Worm (Caenorhabditis elegans) whole organism, L2 larva: Measurements from ENCODE around the gene T22E5.6.

Experiments
- C34F6.9 ChIP-seq: fragments of 150-350 bp; optimal IDR thresholded peaks from 2 replicates; lab custom pipeline; 2014; ENCODE audit warnings: missing biosample characterization, missing genetic modification characterization
- F13H6.1 ChIP-seq: sonication (generic microtip); optimal IDR thresholded peaks from 2 replicates; lab custom pipeline; 2016; ENCODE audit warnings: missing genetic modification characterization, missing compliant biosample characterization
- R02D3.7 ChIP-seq: fragments of 150-350 bp; optimal IDR thresholded peaks from 2 replicates; lab custom pipeline; 2014; ENCODE audit warnings: missing biosample characterization, missing genetic modification characterization
- Y55F3AM.14 ChIP-seq: fragments of 200-800 bp; sonication (Bioruptor generic); optimal IDR thresholded peaks from 2 replicates; lab custom pipeline; 2018; ENCODE audit warnings: mild to moderate bottlenecking, missing genetic modification characterization, missing compliant biosample characterization
- ZK546.5 ChIP-seq: sonication (generic microtip); optimal IDR thresholded peaks from 2 replicates; lab custom pipeline; 2017; ENCODE audit warnings: missing biosample characterization, missing genetic modification characterization
- alr-1 ChIP-seq: fragments of 150-350 bp; optimal IDR thresholded peaks from 2 replicates; lab custom pipeline; 2014; ENCODE audit warnings: missing biosample characterization, missing genetic modification characterization
- aly-2 ChIP-seq: fragments of 150-350 bp; optimal IDR thresholded peaks from 2 replicates; lab custom pipeline; 2014; ENCODE audit warnings: missing biosample characterization, missing genetic modification characterization
- ceh-82 ChIP-seq: fragments of 150-350 bp; optimal IDR thresholded peaks from 2 replicates; lab custom pipeline; 2014; ENCODE audit warnings: missing biosample characterization, missing genetic modification characterization
- crh-2 ChIP-seq: sonication (generic microtip); optimal IDR thresholded peaks from 2 replicates; lab custom pipeline; 2017; ENCODE audit warnings: missing biosample characterization, missing genetic modification characterization
- dmd-4 ChIP-seq: sonication (generic microtip); optimal IDR thresholded peaks from 2 replicates; lab custom pipeline; 2017; ENCODE audit warnings: missing biosample characterization, missing genetic modification characterization
- egl-27 ChIP-seq: sonication (generic microtip); optimal IDR thresholded peaks from 3 replicates; lab custom pipeline; 2017; ENCODE audit warnings: missing biosample characterization, missing genetic modification reagents, missing genetic modification characterization
- elt-1 ChIP-seq: fragments of 150-350 bp; optimal IDR thresholded peaks from 2 replicates; lab custom pipeline; 2014; ENCODE audit warnings: missing biosample characterization, missing genetic modification characterization
- elt-3 ChIP-seq: sonication (generic microtip); optimal IDR thresholded peaks from 2 replicates; lab custom pipeline; 2017; ENCODE audit warnings: missing biosample characterization, missing genetic modification characterization
- fos-1 ChIP-seq: fragments of 150-350 bp; optimal IDR thresholded peaks from 2 replicates; lab custom pipeline; 2014; ENCODE audit warnings: missing biosample characterization, missing genetic modification characterization
- gmeb-1 ChIP-seq: fragments of 150-350 bp; optimal IDR thresholded peaks from 2 replicates; lab custom pipeline; 2014; ENCODE audit warnings: missing biosample characterization, missing genetic modification characterization
- lin-11 ChIP-seq: fragments of 150-350 bp; sonication (generic microtip); optimal IDR thresholded peaks from 2 replicates; lab custom pipeline; 2014; ENCODE audit warnings: missing biosample characterization, missing genetic modification characterization, inconsistent platforms, mixed read lengths
- lin-13 ChIP-seq: fragments of 150-350 bp; optimal IDR thresholded peaks from 2 replicates; lab custom pipeline; 2014; ENCODE audit warnings: missing biosample characterization, missing genetic modification reagents, missing genetic modification characterization
- lin-39 ChIP-seq: fragments of 150-350 bp; optimal IDR thresholded peaks from 2 replicates; lab custom pipeline; 2014; ENCODE audit warnings: missing biosample characterization, missing genetic modification reagents, missing genetic modification characterization
- lsy-2 ChIP-seq, 2 experiments: fragments of 150-350 bp in 1 of 2; sonication (generic microtip) in 1 of 2; optimal IDR thresholded peaks; 2 replicates each; lab custom pipeline; 2014 to 2017; ENCODE audit warnings: missing biosample characterization in 2 of 2, missing genetic modification characterization in 2 of 2
- mab-5 ChIP-seq: fragments of 150-350 bp; optimal IDR thresholded peaks from 2 replicates; lab custom pipeline; 2014; ENCODE audit warnings: missing biosample characterization, missing genetic modification characterization
- mbf-1 ChIP-seq: sonication (generic microtip); optimal IDR thresholded peaks from 2 replicates; lab custom pipeline; 2017; ENCODE audit warnings: missing biosample characterization, missing genetic modification characterization
- nhr-11 ChIP-seq: fragments of 150-350 bp; optimal IDR thresholded peaks from 2 replicates; lab custom pipeline; 2014; ENCODE audit warnings: missing biosample characterization, missing genetic modification characterization
- nhr-129 ChIP-seq: fragments of 150-350 bp; optimal IDR thresholded peaks from 2 replicates; lab custom pipeline; 2014; ENCODE audit warnings: missing biosample characterization, missing genetic modification characterization
- nhr-21 ChIP-seq: fragments of 150-350 bp; optimal IDR thresholded peaks from 2 replicates; lab custom pipeline; 2014; ENCODE audit warnings: missing biosample characterization, missing genetic modification characterization
- nhr-25 ChIP-seq: fragments of 150-350 bp; sonication (generic microtip); optimal IDR thresholded peaks from 3 replicates; lab custom pipeline; 2014; ENCODE audit warnings: missing biosample characterization, missing genetic modification characterization
- nhr-6 ChIP-seq: fragments of 150-350 bp; optimal IDR thresholded peaks from 2 replicates; lab custom pipeline; 2014; ENCODE audit warnings: missing biosample characterization, missing genetic modification characterization
- nhr-77 ChIP-seq: fragments of 150-350 bp; optimal IDR thresholded peaks from 2 replicates; lab custom pipeline; 2014; ENCODE audit warnings: missing biosample characterization, missing genetic modification characterization
- sem-4 ChIP-seq: fragments of 150-350 bp; optimal IDR thresholded peaks from 2 replicates; lab custom pipeline; 2014; ENCODE audit warnings: missing biosample characterization, missing genetic modification reagents, missing genetic modification characterization
- skn-1 ChIP-seq: sonication (generic microtip); optimal IDR thresholded peaks from 2 replicates; lab custom pipeline; 2017; ENCODE audit warnings: missing biosample characterization, missing genetic modification characterization
- sma-3 ChIP-seq: sonication (generic microtip); optimal IDR thresholded peaks from 2 replicates; lab custom pipeline; 2016; ENCODE audit warnings: missing genetic modification reagents, missing genetic modification characterization, missing compliant biosample characterization
- sma-9 ChIP-seq, 2 experiments: fragments of 150-350 bp in 1 of 2; sonication (generic microtip) in 1 of 2; optimal IDR thresholded peaks; 2 replicates each; lab custom pipeline; 2014 to 2016; ENCODE audit warnings: missing genetic modification characterization in 2 of 2, mild to moderate bottlenecking in 1 of 2, missing biosample characterization in 1 of 2, missing compliant biosample characterization in 1 of 2, missing genetic modification reagents in 1 of 2, moderate library complexity in 1 of 2
- snpc-4 ChIP-seq: fragments of 150-350 bp; optimal IDR thresholded peaks from 2 replicates; lab custom pipeline; 2014; ENCODE audit warnings: missing biosample characterization, missing genetic modification characterization
- unc-39 ChIP-seq: fragments of 150-350 bp; optimal IDR thresholded peaks from 2 replicates; lab custom pipeline; 2014; ENCODE audit warnings: missing biosample characterization, missing genetic modification characterization
- unc-55 ChIP-seq: fragments of 150-350 bp; sonication (generic microtip); optimal IDR thresholded peaks from 3 replicates; lab custom pipeline; 2014; ENCODE audit warnings: missing biosample characterization, missing genetic modification reagents, missing genetic modification characterization
- unc-62 ChIP-seq: fragments of 150-350 bp; optimal IDR thresholded peaks from 2 replicates; lab custom pipeline; 2014; ENCODE audit warnings: missing biosample characterization, missing genetic modification reagents, missing genetic modification characterization
- zag-1 ChIP-seq: fragments of 150-350 bp; optimal IDR thresholded peaks from 2 replicates; lab custom pipeline; 2014; ENCODE audit warnings: missing biosample characterization, missing genetic modification characterization
- ztf-1 ChIP-seq: fragments of 200-800 bp; sonication (Bioruptor generic); conservative IDR thresholded peaks from 2 replicates; pipeline ENCODE4 v1.3.6; 2022; ENCODE audit warnings: missing genetic modification characterization, missing compliant biosample characterization
- ztf-11 ChIP-seq: sonication (generic microtip); optimal IDR thresholded peaks from 2 replicates; lab custom pipeline; 2017; ENCODE audit warnings: missing biosample characterization, missing genetic modification characterization
- ztf-4 ChIP-seq: fragments of 150-350 bp; optimal IDR thresholded peaks from 2 replicates; lab custom pipeline; 2014; ENCODE audit warnings: missing biosample characterization, missing genetic modification characterization

The T22E5.6 gene

DNA sequence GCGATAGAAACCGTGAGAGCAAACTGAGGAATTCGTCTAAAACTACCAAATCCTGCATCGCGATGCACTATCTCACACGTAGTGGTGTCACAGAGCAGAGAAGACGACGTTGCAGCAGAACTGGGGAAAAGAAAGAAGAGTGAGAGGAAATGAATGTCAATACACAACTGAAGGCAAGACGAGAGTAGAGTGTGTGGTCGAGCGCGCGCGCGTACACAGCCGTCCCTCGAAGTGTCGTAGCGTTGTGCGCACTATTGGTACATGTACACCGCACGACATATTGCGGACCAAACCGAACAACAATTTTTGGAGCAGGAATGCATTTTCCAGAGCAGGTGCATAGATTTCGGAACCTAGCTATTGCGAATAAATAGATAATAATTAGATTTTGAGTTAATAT, 37.8 kb downstream of the T22E5.6 start (continued):
- TF ChIP-seq mbf-1: no peak
- peak; percentile 44 for TF ChIP-seq lin-13 (GFP tag; lab: Kevin White, UChicago)
- TF ChIP-seq alr-1 (tag; lab: Kevin White, UChicago): no peak
- TF ChIP-seq ztf-11 (tag; lab: Kevin White, UChicago): no peak
- no peak for TF ChIP-seq ZK546.5 (tag; lab: Kevin White, UChicago)
- TF ChIP-seq R02D3.7 (tag; lab: Kevin White, UChicago): no peak
- peak; percentile 36 for TF ChIP-seq nhr-21 (tag; lab: Kevin White, UChicago)
- TF ChIP-seq gmeb-1 (tag; lab: Kevin White, UChicago): no peak
- TF ChIP-seq ceh-82 (tag; lab: Kevin White, UChicago): no peak
- TF ChIP-seq elt-3: no peak
- no peak for TF ChIP-seq skn-1 (tag; lab: Kevin White, UChicago)
- no peak for TF ChIP-seq nhr-11 (tag; lab: Kevin White, UChicago)
- TF ChIP-seq lin-39 (tag; lab: Kevin White, UChicago): no peak
- no peak for TF ChIP-seq unc-62 (GFP tag; lab: Kevin White, UChicago)
- no peak for TF ChIP-seq Y55F3AM.14 (GFP tag; lab: Kevin White, UChicago)
- no peak for TF ChIP-seq unc-39 (tag; lab: Kevin White, UChicago)

ce11 chrX:6377634-6378288, 38.4 kb downstream of the T22E5.6 start, which contains the start of gene lmp-1:
Gene lmp-1, minus strand, starts transcription at chrX:6377684.
- no peak for TF ChIP-seq lin-13 (GFP tag; lab: Kevin White, UChicago)
- peak; percentile 37 for TF ChIP-seq fos-1 (tag; lab: Kevin White, UChicago)
- TF ChIP-seq, all 48 proteins: peak for 1

DNA sequence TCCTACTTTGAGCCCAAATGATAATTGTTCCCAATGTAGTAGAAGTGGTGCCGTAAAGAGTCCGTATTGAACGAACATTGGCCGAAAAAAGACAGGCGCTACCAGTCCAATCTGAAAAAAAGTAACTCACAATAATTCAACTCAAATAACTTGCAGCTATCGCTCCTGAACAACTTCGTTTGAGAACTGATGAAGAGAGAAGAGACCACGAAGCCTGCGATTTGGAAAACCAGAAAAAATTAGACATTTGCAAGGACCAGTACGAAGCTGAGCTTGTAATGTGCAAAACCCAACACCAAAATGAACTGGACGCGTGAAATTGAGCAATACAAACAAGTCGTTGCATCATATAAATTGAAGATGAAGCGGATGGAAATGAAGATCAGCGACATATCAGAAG, 41.8 kb downstream of the T22E5.6 start, which contains the start of gene C03B1.1:
C03B1.1 (plus strand) TSS at position 301 of the 400 bp plus-strand sequence.
- TF ChIP-seq Y55F3AM.14 (GFP tag; lab: Kevin White, UChicago): no peak
- no peak for TF ChIP-seq sma-3 (GFP tag; lab: Kevin White, UChicago)
- TF ChIP-seq aly-2 (tag; lab: Kevin White, UChicago): no peak
- no peak for TF ChIP-seq ztf-1 (GFP tag; lab: Robert Waterston, UW)
- TF ChIP-seq nhr-25 (tag; lab: Kevin White, UChicago): no peak
- no peak for TF ChIP-seq mbf-1
- TF ChIP-seq snpc-4: no peak
- TF ChIP-seq unc-55: no peak
- TF ChIP-seq nhr-21 (tag; lab: Kevin White, UChicago): no peak
- no peak for TF ChIP-seq egl-27 (tag; lab: Kevin White, UChicago)
- no peak for TF ChIP-seq unc-39 (tag; lab: Kevin White, UChicago)
- TF ChIP-seq ceh-82 (tag; lab: Kevin White, UChicago): no peak
- no peak for TF ChIP-seq alr-1 (tag; lab: Kevin White, UChicago)
- TF ChIP-seq nhr-129 (tag; lab: Kevin White, UChicago): no peak

DNA sequence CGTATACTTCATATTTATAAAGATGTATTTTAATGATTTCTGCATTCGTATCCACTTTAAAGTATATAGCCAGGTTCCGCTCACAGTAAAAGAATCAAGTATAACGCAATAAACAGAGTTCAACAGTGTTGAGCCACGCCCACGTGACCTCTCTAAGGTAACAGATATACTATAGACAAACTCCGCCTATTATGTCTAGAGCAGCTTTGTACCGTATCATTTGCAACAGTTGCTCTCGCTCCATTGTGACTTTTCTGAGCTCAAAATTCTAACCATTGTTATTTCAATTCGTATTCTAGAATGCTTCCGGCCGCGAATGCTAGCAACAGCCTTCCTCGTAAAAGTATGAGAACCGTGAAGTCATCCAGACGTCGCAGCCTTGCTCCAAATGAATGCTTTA, 42.9 kb downstream of the T22E5.6 start, which contains the start of gene C03B1.17:
C03B1.17 (plus strand) TSS at position 301 of the 400 bp plus-strand sequence.
- no peak for TF ChIP-seq nhr-77 (tag; lab: Kevin White, UChicago)
- no peak for TF ChIP-seq nhr-6 (tag; lab: Kevin White, UChicago)
- TF ChIP-seq lin-13 (GFP tag; lab: Kevin White, UChicago): no peak
- no peak for TF ChIP-seq unc-55
- no peak for TF ChIP-seq nhr-25 (tag; lab: Kevin White, UChicago)
- TF ChIP-seq dmd-4 (tag; lab: Kevin White, UChicago): no peak
- no peak for TF ChIP-seq sma-3 (GFP tag; lab: Kevin White, UChicago)
- TF ChIP-seq elt-1 (tag; lab: Kevin White, UChicago): no peak
- TF ChIP-seq R02D3.7 (tag; lab: Kevin White, UChicago): no peak
- TF ChIP-seq nhr-21 (tag; lab: Kevin White, UChicago): no peak
- no peak for TF ChIP-seq F13H6.1 (tag; lab: Kevin White, UChicago)

DNA sequence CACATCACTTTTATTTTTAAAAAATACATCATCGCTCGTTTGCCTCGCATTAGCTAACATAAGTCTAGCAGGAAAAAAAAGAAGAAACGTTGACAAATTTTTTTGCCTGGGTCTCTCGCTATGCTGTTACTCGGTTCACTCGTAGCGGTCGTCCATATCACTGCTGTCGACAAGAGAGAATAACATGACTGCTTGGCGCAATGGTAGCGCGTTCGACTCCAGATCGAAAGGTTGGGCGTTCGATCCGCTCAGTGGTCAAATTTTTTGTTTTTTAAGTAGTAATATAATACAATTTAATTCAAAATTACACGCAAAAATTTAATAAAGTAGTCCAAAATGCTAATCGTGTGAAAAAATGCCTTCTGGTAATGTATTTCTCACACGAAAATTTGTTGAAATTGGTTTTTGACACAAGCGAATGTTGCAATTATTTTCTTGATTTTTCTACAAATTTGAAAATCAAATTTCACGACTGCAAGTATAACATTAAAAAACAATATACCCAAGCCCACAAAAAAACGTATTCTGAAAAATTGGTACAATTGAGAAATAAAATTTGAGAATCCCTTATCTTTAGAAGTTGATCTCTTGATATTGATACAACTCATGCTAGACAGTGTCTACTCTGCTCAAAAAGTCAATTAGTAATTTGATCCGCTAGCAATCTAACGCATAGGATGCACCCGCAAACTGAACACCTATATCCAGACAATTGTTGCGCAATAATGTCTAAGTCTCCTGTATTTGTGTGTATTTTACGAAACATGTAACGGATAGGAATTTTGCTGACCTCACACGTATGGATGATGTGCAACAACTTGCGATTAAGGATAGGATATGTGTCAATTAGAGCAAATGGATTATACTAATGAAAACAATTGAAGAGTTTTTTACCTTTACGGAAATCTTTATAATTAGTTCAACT, 44.8 kb downstream of the T22E5.6 start:
- no peak for TF ChIP-seq zag-1 (tag; lab: Kevin White, UChicago)
- TF ChIP-seq sma-3 (GFP tag; lab: Kevin White, UChicago): peak; percentile 51
- peak; percentile 12 for TF ChIP-seq lin-11 (tag; lab: Kevin White, UChicago)
- TF ChIP-seq nhr-21 (tag; lab: Kevin White, UChicago): peak; percentile 55
- TF ChIP-seq mab-5 (tag; lab: Kevin White, UChicago): no peak
- TF ChIP-seq fos-1 (tag; lab: Kevin White, UChicago): peak; percentile 25
- TF ChIP-seq nhr-25 (tag; lab: Kevin White, UChicago): no peak
- peak; percentile 72 for TF ChIP-seq lin-13 (GFP tag; lab: Kevin White, UChicago)
- TF ChIP-seq lsy-2 (tag; optimal IDR thresholded peaks at IDR 0.05; lab: Kevin White, UChicago): peak in 1 of 2 experiments; percentile 6
- peak; percentile 67 for TF ChIP-seq nhr-129 (tag; lab: Kevin White, UChicago)
- peak; percentile 49 for TF ChIP-seq crh-2 (tag; lab: Kevin White, UChicago)
- peak; percentile 18 for TF ChIP-seq egl-27 (tag; lab: Kevin White, UChicago)
- peak; percentile 67 for TF ChIP-seq sma-9 (GFP tag; optimal IDR thresholded peaks at IDR 0.05; lab: Kevin White, UChicago)
- no peak for TF ChIP-seq sma-9 (tag; optimal IDR thresholded peaks at IDR 0.05; lab: Kevin White, UChicago)
- peak; percentile 12 for TF ChIP-seq ztf-4 (tag; lab: Kevin White, UChicago)
- peak; percentile 34 for TF ChIP-seq C34F6.9 (tag; lab: Kevin White, UChicago)
- peak; percentile 33 for TF ChIP-seq gmeb-1 (tag; lab: Kevin White, UChicago)
- no peak for TF ChIP-seq sem-4 (tag; lab: Kevin White, UChicago)
- peak; percentile 45 for TF ChIP-seq F13H6.1 (tag; lab: Kevin White, UChicago)
- TF ChIP-seq unc-55: peak; percentile 33
